Worm (Caenorhabditis elegans): ENCODE data around the gene C56C10.6.

C56C10.6 gene

DNA sequence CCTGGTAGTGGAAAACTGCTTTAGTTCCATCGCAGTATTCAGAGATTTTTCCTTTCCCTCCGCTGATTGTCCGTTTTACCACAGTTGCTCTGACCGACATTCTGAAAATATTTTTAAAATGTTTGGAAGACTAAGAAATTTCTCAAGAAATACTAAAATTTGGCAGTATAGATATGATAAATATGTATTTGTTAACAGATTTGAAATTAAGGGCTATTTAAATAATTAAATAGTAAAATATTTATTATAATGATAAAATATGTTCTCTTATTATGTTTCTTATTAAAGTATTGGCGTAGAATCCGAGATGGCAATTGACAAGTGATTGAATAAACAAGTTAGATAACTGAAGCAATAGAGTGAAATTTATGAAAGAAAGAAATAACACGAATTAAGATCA lies 13.0 kb upstream of the C56C10.6 start, which contains the start of gene aipr-1:
aipr-1 (minus strand) TSS at position 101 of the 400 bp plus-strand sequence.
- TF ChIP-seq egl-13 (tag; optimal IDR thresholded peaks at IDR 0.05) (no peak), dsc-1 (tag; optimal IDR thresholded peaks at IDR 0.05) (no peak), zip-4 (GFP tag; optimal IDR thresholded peaks at IDR 0.05) (no peak), mdl-1 (tag; optimal IDR thresholded peaks at IDR 0.05) (no peak), lin-39 (tag; optimal IDR thresholded peaks at IDR 0.05) (no peak), efl-1 (optimal IDR thresholded peaks at IDR 0.05) (no peak), efl-1 (GFP tag; optimal IDR thresholded peaks at IDR 0.05 in 1 of 2) (no peak), nhr-85 (tag) (no peak), ceh-82 (tag; optimal IDR thresholded peaks at IDR 0.05) (no peak), mab-9 (GFP tag; IDR thresholded peaks at IDR 0.05) (no peak), ceh-8 (GFP tag; optimal IDR thresholded peaks at IDR 0.05) (no peak), nhr-12 (tag; optimal IDR thresholded peaks at IDR 0.05) (no peak), swsn-7 (tag; optimal IDR thresholded peaks at IDR 0.05) (no peak), nhr-90 (tag; optimal IDR thresholded peaks at IDR 0.05; ENCODE audit: poor library complexity) (no peak), ceh-63 (GFP tag; optimal IDR thresholded peaks at IDR 0.05) (no peak), pax-3 (tag; optimal IDR thresholded peaks at IDR 0.05) (no peak), irx-1 (tag; optimal IDR thresholded peaks at IDR 0.05) (no peak), efl-3 (GFP tag; optimal IDR thresholded peaks at IDR 0.05) (no peak), unc-98 (GFP tag; IDR thresholded peaks at IDR 0.05) (no peak), lsy-2 (tag; optimal IDR thresholded peaks at IDR 0.05) (no peak), mep-1 (tag; optimal IDR thresholded peaks at IDR 0.05) (no peak)

DNA sequence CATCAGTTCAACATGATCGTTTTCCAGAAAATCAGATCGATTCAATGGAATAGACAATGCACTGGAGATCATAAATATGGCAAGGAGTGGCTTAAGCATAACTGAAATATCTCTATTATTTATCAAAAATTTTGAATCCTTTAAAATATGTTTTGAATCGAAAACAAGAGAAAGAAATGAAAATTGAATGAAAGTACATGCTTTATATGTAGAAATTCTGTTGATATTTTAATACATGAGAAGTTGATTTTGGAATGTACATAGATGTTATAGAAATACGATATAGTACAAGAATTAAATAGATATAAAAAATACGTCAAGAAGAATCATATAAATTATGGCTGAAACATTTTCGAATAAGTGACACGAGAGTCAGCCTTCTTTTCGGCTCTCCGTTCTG lies 11.1 kb upstream of the C56C10.6 start, which contains the start of gene C56C10.9:
C56C10.9 (minus strand) TSS at position 101 of the 400 bp plus-strand sequence.
- no peak for TF ChIP-seq nhr-77 (tag; optimal IDR thresholded peaks at IDR 0.05)
- no peak for TF ChIP-seq mep-1 (tag; optimal IDR thresholded peaks at IDR 0.05)
- no peak for TF ChIP-seq unc-62 (GFP tag; optimal IDR thresholded peaks at IDR 0.05)
- no peak for TF ChIP-seq ceh-88 (GFP tag; IDR thresholded peaks at IDR 0.05)
- no peak for TF ChIP-seq snu-23 (GFP tag; optimal IDR thresholded peaks at IDR 0.05)
- no peak for TF ChIP-seq unc-86 (tag; optimal IDR thresholded peaks at IDR 0.05)
- TF ChIP-seq fkh-4 (tag; optimal IDR thresholded peaks at IDR 0.05; ENCODE audit: borderline replicate concordance) = no peak
- TF ChIP-seq xbp-1 (tag; optimal IDR thresholded peaks at IDR 0.05) = no peak
- TF ChIP-seq C16A3.4 (tag; optimal IDR thresholded peaks at IDR 0.05) = no peak
- no peak for TF ChIP-seq unc-98 (GFP tag; IDR thresholded peaks at IDR 0.05)
- TF ChIP-seq elt-2 (tag; optimal IDR thresholded peaks at IDR 0.05) = no peak
- no peak for TF ChIP-seq nhr-47 (tag; optimal IDR thresholded peaks at IDR 0.05)

DNA sequence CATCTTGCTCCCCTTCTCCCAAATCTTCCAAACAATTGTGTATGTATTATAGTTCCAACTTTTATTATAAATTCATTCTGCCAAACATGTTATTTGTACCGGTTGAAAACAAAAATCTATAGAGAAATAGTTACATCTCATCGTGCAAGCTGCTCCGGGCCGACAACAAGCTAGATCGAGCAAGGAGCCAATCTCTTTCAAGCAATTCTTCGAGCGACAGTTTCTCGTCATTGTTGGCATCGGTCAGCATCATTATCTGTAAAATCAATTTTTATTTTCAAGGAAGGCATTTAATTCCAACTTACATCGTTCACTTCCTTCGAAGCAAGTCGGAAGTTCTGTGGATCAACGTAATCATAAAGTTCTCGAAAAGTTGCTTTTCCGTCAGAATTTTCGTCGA lies 9.9 kb upstream of the C56C10.6 start:
- no peak for TF ChIP-seq aly-2 (tag; optimal IDR thresholded peaks at IDR 0.05)
- no peak for TF ChIP-seq nhr-11 (tag; optimal IDR thresholded peaks at IDR 0.05)
- TF ChIP-seq xbp-1 (tag; optimal IDR thresholded peaks at IDR 0.05) = no peak
- TF ChIP-seq ama-1 (optimal IDR thresholded peaks at IDR 0.05) = peak; percentile 18
- no peak for TF ChIP-seq efl-1 (optimal IDR thresholded peaks at IDR 0.05)
- TF ChIP-seq efl-1 (GFP tag; optimal IDR thresholded peaks at IDR 0.05 in 1 of 2) = peak in 1 of 2 experiments; percentile 69
- TF ChIP-seq fkh-4 (tag; optimal IDR thresholded peaks at IDR 0.05; ENCODE audit: borderline replicate concordance) = no peak
- no peak for TF ChIP-seq unc-130 (tag; optimal IDR thresholded peaks at IDR 0.05)

DNA sequence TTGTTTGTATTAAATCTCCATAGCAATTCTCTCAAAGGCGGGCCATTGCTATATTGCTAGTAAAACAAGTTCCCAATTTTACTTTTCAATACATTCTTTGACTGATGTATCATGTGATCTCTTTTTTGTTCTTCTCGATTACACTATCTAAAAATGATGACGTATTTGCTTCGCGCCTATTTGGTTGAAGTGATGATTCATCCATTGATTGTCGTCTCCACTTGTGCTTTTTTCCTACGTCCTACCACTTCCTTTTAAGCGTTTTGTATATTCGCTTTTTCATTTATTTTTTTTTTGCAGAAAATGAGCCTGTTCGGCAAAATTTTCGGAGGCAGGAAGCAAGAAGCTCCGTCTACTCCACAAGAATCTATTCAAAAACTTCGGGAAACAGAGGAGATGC lies 8.3 kb upstream of the C56C10.6 start, which contains the start of gene vps-32.1:
vps-32.1 (plus strand) TSS at position 301 of the 400 bp plus-strand sequence.
- TF ChIP-seq nhr-20 (tag; optimal IDR thresholded peaks at IDR 0.05) (no peak), C04F5.9 (tag; optimal IDR thresholded peaks at IDR 0.05) (no peak), snpc-4 (tag; optimal IDR thresholded peaks at IDR 0.05) (no peak), nhr-12 (tag; optimal IDR thresholded peaks at IDR 0.05) (no peak), elt-3 (tag; optimal IDR thresholded peaks at IDR 0.05) (peak in 1 of 6 experiments; percentile 29), egl-13 (tag; optimal IDR thresholded peaks at IDR 0.05) (no peak), hpl-2 (GFP tag; optimal IDR thresholded peaks at IDR 0.05) (no peak), unc-86 (tag; optimal IDR thresholded peaks at IDR 0.05) (no peak), nhr-28 (tag; optimal IDR thresholded peaks at IDR 0.05) (no peak), lin-39 (tag; optimal IDR thresholded peaks at IDR 0.05) (no peak), sox-4 (tag; optimal IDR thresholded peaks at IDR 0.05) (no peak), blmp-1 (tag; optimal IDR thresholded peaks at IDR 0.05) (peak; percentile 28), lin-35 (GFP tag; optimal IDR thresholded peaks at IDR 0.05) (peak in 1 of 2 experiments; percentile 4), jun-1 (tag; optimal IDR thresholded peaks at IDR 0.05) (peak; percentile 49), dpl-1 (GFP tag; optimal IDR thresholded peaks at IDR 0.05) (peak in 1 of 3 experiments; percentile 15), vab-15 (tag; optimal IDR thresholded peaks at IDR 0.05) (no peak), sptf-1 (tag; optimal IDR thresholded peaks at IDR 0.05) (no peak), efl-1 (optimal IDR thresholded peaks at IDR 0.05) (no peak), efl-1 (GFP tag; optimal IDR thresholded peaks at IDR 0.05 in 1 of 2) (no peak), fos-1 (tag; optimal IDR thresholded peaks at IDR 0.05) (peak; percentile 40)
